Fruit fly (Drosophila melanogaster) whole organism, pupa: ENCODE data around the gene CG14659.

Experiments used
- CG13204 ChIP-seq: fragments of 200-800 bp; sonication (Bioruptor generic); optimal IDR thresholded peaks from 2 replicates; lab custom pipeline; 2018; ENCODE audit warnings: missing biosample characterization, mild to moderate bottlenecking, missing genetic modification characterization, moderate library complexity
- CG14655 ChIP-seq: fragments of 200-800 bp; sonication (Bioruptor generic); optimal IDR thresholded peaks from 3 replicates; lab custom pipeline; 2017; ENCODE audit warnings: mild to moderate bottlenecking, missing biosample characterization, missing genetic modification reagents, missing genetic modification characterization
- CG34367 ChIP-seq: fragments of 200-800 bp; sonication (Bioruptor generic); optimal IDR thresholded peaks from 2 replicates; lab custom pipeline; 2018; ENCODE audit warnings: missing biosample characterization, mild to moderate bottlenecking, missing genetic modification characterization
- CG4496 ChIP-seq: fragments of 200-800 bp; sonication (Bioruptor generic); IDR thresholded peaks from 3 replicates; pipeline ENCODE4 v1.3.6; 2022; ENCODE audit warnings: missing biosample characterization, missing genetic modification characterization
- CG9948 ChIP-seq: fragments of 200-800 bp; sonication (Bioruptor generic); optimal IDR thresholded peaks from 2 replicates; lab custom pipeline; 2018; ENCODE audit warnings: missing biosample characterization, mild to moderate bottlenecking, missing genetic modification characterization, moderate library complexity
- D1 ChIP-seq: fragments of 200-800 bp; sonication (Bioruptor generic); optimal IDR thresholded peaks from 2 replicates; lab custom pipeline; 2018; ENCODE audit warnings: missing biosample characterization, mild to moderate bottlenecking, missing genetic modification characterization, moderate library complexity
- Ets98B ChIP-seq: fragments of 200-800 bp; sonication (Bioruptor generic); IDR thresholded peaks from 2 replicates; pipeline ENCODE4 v1.3.6; 2022; ENCODE audit warnings: missing biosample characterization, missing genetic modification characterization
- Pif1A ChIP-seq: fragments of 200-800 bp; sonication (Bioruptor generic); optimal IDR thresholded peaks from 3 replicates; lab custom pipeline; 2016; ENCODE audit warnings: missing biosample characterization, missing genetic modification characterization
- fd96Ca ChIP-seq: fragments of 200-800 bp; sonication (Bioruptor generic); IDR thresholded peaks from 3 replicates; pipeline ENCODE4 v1.3.6; 2022; ENCODE audit warnings: missing biosample characterization, missing genetic modification characterization
- rn ChIP-seq: fragments of 200-800 bp; sonication (Bioruptor generic); IDR thresholded peaks from 2 replicates; pipeline ENCODE4 v1.3.6; 2022; ENCODE audit warnings: missing biosample characterization, missing genetic modification characterization

dm6 chr3R:4833636-4834035 lies 2.5 kb upstream of the CG14659 start:
- TF ChIP-seq CG14655 (GFP tag; lab: Kevin White, UChicago), result no peak
- TF ChIP-seq CG34367 (tag; lab: Kevin White, UChicago), result no peak
- TF ChIP-seq rn (GFP tag; lab: Robert Waterston, UW), result no peak
- no peak for TF ChIP-seq CG9948
- no peak for TF ChIP-seq Pif1A
- no peak for TF ChIP-seq D1 (tag; lab: Kevin White, UChicago)
- no peak for TF ChIP-seq Ets98B (GFP tag; lab: Robert Waterston, UW)
- TF ChIP-seq CG4496, result no peak
- TF ChIP-seq CG13204 (GFP tag; lab: Kevin White, UChicago), result no peak
- TF ChIP-seq fd96Ca (GFP tag; lab: Robert Waterston, UW), result no peak
